Fruit fly (Drosophila melanogaster) ovary, adult (tissue): ENCODE measurements around the gene CG4891.

ENCODE experiments used
- CG17801 ChIP-seq: fragments of 200-800 bp; optimal IDR thresholded peaks from 2 replicates; lab custom pipeline; 2019; ENCODE audit warnings: missing biosample characterization, mild to moderate bottlenecking, missing genetic modification characterization, moderate library complexity; ENCODE audit not compliant: partially characterized antibody

CG4891 gene

DNA sequence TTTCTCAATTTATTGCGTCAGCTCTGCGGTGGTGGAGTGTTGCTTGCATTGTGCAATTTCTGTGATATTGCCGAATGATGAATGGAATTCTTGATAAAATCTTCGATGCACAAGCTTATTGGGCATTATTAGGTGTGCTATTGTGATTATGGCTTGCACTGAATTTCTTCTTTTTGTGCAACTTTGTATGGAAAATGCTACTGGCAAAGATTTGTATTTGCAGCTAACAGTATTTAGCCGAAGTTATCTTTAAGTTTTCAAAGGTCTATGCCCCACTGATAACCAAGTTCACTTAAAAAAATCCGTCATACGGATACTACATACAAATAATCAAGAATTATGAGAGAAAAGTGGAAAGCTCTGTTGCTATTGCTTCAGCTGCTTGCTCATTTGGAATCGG lies at the start of gene CG4891:
Gene CG4891 (plus strand): TSS at position 301 of the 400 bp plus-strand sequence.
- TF ChIP-seq CG17801 = no peak

DNA sequence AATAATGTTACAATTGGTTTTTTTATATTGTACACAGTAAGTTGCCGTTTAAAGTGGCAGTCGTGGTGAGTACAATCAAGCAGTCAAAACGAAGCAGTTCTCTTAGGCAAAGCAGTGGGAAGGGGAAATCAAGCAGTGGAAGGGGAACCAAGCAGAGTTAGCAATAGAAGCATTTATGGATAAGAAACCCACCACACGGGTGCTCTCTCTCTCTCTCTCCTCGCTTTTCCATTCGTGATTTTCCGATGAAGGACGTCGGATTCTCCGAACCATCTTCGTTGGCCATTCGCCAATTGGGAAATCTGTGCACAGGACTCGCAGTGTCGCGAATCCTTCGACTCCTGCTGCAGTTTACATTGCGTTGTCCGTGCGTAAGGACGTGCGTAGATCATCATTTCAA lies 45.1 kb upstream of the CG4891 start, which contains the start of gene beat-Ia:
Gene beat-Ia (plus strand): TSS at position 319 of the 400 bp plus-strand sequence.
- TF ChIP-seq CG17801 = no peak

DNA sequence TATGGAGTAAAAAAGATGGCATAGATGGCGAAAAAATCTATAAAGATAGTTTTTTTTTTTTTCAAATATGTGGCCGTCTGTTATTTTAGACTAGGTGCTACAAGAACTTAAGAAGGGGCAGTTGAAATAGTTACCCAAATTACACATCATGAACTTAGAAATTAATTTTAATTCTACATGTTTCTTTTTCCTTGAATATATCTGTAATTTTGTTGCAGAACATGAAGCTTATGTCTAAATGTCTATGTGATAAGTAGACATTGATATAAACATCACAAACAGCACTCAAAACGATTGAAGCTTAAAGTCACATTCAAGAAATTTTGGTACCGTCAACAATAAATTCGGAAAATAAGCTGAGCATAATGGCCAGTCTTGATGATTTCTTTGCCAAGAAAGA lies 38.4 kb downstream of the CG4891 start, which contains the start of gene CG4892:
Gene CG4892 (plus strand): TSS at position 301 of the 400 bp plus-strand sequence.
- no peak for TF ChIP-seq CG17801

DNA sequence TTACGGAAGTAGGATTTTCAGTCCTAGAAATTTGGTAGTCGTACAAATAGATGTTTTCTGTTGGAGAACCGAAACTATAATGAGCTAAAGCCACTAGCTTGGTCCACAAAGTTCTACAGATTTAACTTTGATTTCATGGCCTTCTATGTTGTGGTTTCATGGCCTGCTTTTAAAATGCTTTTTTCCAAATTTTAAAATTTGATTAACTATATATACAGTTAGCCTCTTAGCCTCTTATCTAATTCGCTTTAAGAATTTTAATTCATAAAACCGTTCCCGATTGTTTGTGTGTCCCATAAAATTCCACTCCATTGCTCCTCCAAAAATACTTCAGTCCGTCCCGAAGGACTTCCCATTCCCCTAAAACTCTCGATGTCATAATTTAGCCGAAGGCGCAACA lies 40.4 kb downstream of the CG4891 start, which contains the start of gene CG34168:
Gene CG34168 (minus strand): TSS at position 101 of the 400 bp plus-strand sequence.
- no peak for TF ChIP-seq CG17801
